Worm (Caenorhabditis elegans): ENCODE results near the gene gldc-1.

gldc-1 gene

ce11 chrII:6020353-6020752 is 29.9 kb upstream of the gldc-1 start, which contains the start of gene ZK84.1:
TSS of gene ZK84.1 (plus strand) at chrII:6020653.
- TF ChIP-seq lin-13 (tag; optimal IDR thresholded peaks at IDR 0.05) (no peak), mep-1 (tag; optimal IDR thresholded peaks at IDR 0.05) (no peak), sptf-1 (tag; optimal IDR thresholded peaks at IDR 0.05) (no peak), flh-1 (GFP tag; optimal IDR thresholded peaks at IDR 0.05) (no peak), lsy-2 (tag; optimal IDR thresholded peaks at IDR 0.05) (no peak), nhr-2 (tag; optimal IDR thresholded peaks at IDR 0.05) (no peak), ceh-83 (GFP tag; optimal IDR thresholded peaks at IDR 0.05) (no peak), snpc-4 (tag; optimal IDR thresholded peaks at IDR 0.05) (no peak)

- no peak for TF ChIP-seq unc-120 (tag; optimal IDR thresholded peaks at IDR 0.05; ENCODE audit: poor library complexity, severe bottlenecking)
- no peak for TF ChIP-seq drap-1 (GFP tag; optimal IDR thresholded peaks at IDR 0.05)
- no peak for TF ChIP-seq snpc-4 (tag; optimal IDR thresholded peaks at IDR 0.05)
- no peak for TF ChIP-seq elt-3 (tag; optimal IDR thresholded peaks at IDR 0.05)
- no peak for TF ChIP-seq ceh-43 (GFP tag; optimal IDR thresholded peaks at IDR 0.05)
- no peak for TF ChIP-seq mls-2 (tag; optimal IDR thresholded peaks at IDR 0.05)
- TF ChIP-seq nhr-76 (tag; optimal IDR thresholded peaks at IDR 0.05), result no peak
- TF ChIP-seq pha-4 (tag; optimal IDR thresholded peaks at IDR 0.05), result no peak
- no peak for TF ChIP-seq sem-2 (GFP tag; optimal IDR thresholded peaks at IDR 0.05)
- TF ChIP-seq mep-1 (tag; optimal IDR thresholded peaks at IDR 0.05), result no peak
- no peak for TF ChIP-seq nhr-2 (tag; optimal IDR thresholded peaks at IDR 0.05)
- TF ChIP-seq ham-2 (GFP tag; optimal IDR thresholded peaks at IDR 0.05), result no peak
- TF ChIP-seq lin-13 (tag; optimal IDR thresholded peaks at IDR 0.05), result no peak
- no peak for TF ChIP-seq lin-32 (GFP tag; optimal IDR thresholded peaks at IDR 0.05)
- no peak for TF ChIP-seq hlh-1 (tag; optimal IDR thresholded peaks at IDR 0.05)
- no peak for TF ChIP-seq ztf-11 (tag; optimal IDR thresholded peaks at IDR 0.05)
Observed at ce11 chrII:6022596-6022995, 27.6 kb upstream of the gldc-1 start.

DNA sequence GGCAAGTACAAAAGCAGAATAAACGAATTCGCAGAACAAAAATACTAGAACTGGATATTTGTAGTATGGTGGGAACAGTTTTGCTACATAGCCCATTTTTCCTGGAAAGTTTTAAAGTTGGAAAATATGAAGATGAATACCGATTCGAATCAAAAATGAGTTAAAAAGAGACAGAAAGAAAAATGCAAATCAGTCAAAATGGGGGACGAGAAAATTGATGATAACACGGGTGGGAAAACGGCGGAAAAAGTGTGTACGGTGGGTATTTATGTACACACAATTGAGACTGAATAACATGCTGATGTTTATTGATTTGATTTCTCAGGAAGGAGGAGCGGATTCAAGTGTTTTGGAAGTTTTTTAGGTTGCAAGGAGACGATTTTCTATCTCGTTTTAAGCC is 25.3 kb upstream of the gldc-1 start, which contains the start of gene R12C12.9:
Gene R12C12.9, minus strand, starts transcription at position 101 of the 400 bp plus-strand sequence.
- TF ChIP-seq ztf-11 (tag; optimal IDR thresholded peaks at IDR 0.05) (no peak), nhr-76 (tag; optimal IDR thresholded peaks at IDR 0.05) (no peak), lin-13 (tag; optimal IDR thresholded peaks at IDR 0.05) (no peak), ham-2 (GFP tag; optimal IDR thresholded peaks at IDR 0.05) (no peak), nhr-28 (tag; optimal IDR thresholded peaks at IDR 0.05) (no peak), ces-1 (GFP tag; optimal IDR thresholded peaks at IDR 0.05) (no peak), nhr-237 (tag; optimal IDR thresholded peaks at IDR 0.05) (no peak), sem-2 (GFP tag; optimal IDR thresholded peaks at IDR 0.05) (no peak), lsy-2 (tag; optimal IDR thresholded peaks at IDR 0.05) (no peak), ceh-43 (GFP tag; optimal IDR thresholded peaks at IDR 0.05) (no peak), zip-8 (tag; optimal IDR thresholded peaks at IDR 0.05) (no peak), ceh-39 (tag; optimal IDR thresholded peaks at IDR 0.05) (no peak)

- TF ChIP-seq bed-3 (GFP tag; optimal IDR thresholded peaks at IDR 0.05), result no peak
- TF ChIP-seq drap-1 (GFP tag; optimal IDR thresholded peaks at IDR 0.05), result no peak
- TF ChIP-seq lsy-2 (tag; optimal IDR thresholded peaks at IDR 0.05), result no peak
- TF ChIP-seq tbx-8 (GFP tag; optimal IDR thresholded peaks at IDR 0.05), result no peak
- TF ChIP-seq lin-32 (GFP tag; optimal IDR thresholded peaks at IDR 0.05), result no peak
- TF ChIP-seq flh-1 (GFP tag; optimal IDR thresholded peaks at IDR 0.05), result no peak
- no peak for TF ChIP-seq mep-1 (tag; optimal IDR thresholded peaks at IDR 0.05)
- TF ChIP-seq unc-62 (GFP tag; optimal IDR thresholded peaks at IDR 0.05), result no peak
- TF ChIP-seq elt-1 (tag; optimal IDR thresholded peaks at IDR 0.05; ENCODE audit: borderline replicate concordance, insufficient read depth), result no peak
- no peak for TF ChIP-seq ces-1 (GFP tag; optimal IDR thresholded peaks at IDR 0.05)
- TF ChIP-seq nhr-12 (tag; optimal IDR thresholded peaks at IDR 0.05), result no peak
Observed at ce11 chrII:6025647-6026046, 24.6 kb upstream of the gldc-1 start.

DNA sequence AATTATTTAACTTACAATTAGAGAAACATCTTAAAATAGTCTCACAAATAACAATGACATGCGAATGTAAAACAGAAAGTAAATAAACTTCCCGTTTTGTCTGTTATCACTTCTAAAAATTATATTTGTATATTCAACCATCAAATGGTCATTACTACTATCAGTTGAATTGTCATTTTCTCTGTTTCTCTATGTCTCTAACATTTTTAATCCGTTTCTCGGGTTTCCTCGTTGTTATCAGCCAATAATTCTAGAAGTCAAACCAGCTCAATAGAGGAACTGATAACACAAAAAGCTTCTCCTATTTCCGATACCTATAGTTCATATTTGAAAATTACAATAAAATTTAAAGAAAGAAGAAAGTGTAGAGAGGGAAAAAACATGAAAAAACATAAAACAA is 23.6 kb upstream of the gldc-1 start:
- no peak for TF ChIP-seq unc-120 (tag; optimal IDR thresholded peaks at IDR 0.05; ENCODE audit: poor library complexity, severe bottlenecking)
- TF ChIP-seq nhr-76 (tag; optimal IDR thresholded peaks at IDR 0.05), result no peak
- no peak for TF ChIP-seq lin-32 (GFP tag; optimal IDR thresholded peaks at IDR 0.05)
- no peak for TF ChIP-seq drap-1 (GFP tag; optimal IDR thresholded peaks at IDR 0.05)
- no peak for TF ChIP-seq ztf-11 (tag; optimal IDR thresholded peaks at IDR 0.05)
- no peak for TF ChIP-seq lsy-2 (tag; optimal IDR thresholded peaks at IDR 0.05)
- no peak for TF ChIP-seq nhr-2 (tag; optimal IDR thresholded peaks at IDR 0.05)
- no peak for TF ChIP-seq ceh-39 (tag; optimal IDR thresholded peaks at IDR 0.05)
- TF ChIP-seq sptf-1 (tag; optimal IDR thresholded peaks at IDR 0.05), result no peak
- TF ChIP-seq nhr-12 (tag; optimal IDR thresholded peaks at IDR 0.05), result no peak
- TF ChIP-seq snpc-4 (tag; optimal IDR thresholded peaks at IDR 0.05), result no peak
- no peak for TF ChIP-seq lin-13 (tag; optimal IDR thresholded peaks at IDR 0.05)
- TF ChIP-seq bed-3 (GFP tag; optimal IDR thresholded peaks at IDR 0.05), result no peak
- no peak for TF ChIP-seq sem-2 (GFP tag; optimal IDR thresholded peaks at IDR 0.05)
- no peak for TF ChIP-seq blmp-1 (tag; optimal IDR thresholded peaks at IDR 0.05)
- no peak for TF ChIP-seq flh-1 (GFP tag; optimal IDR thresholded peaks at IDR 0.05)
